Fruit fly (Drosophila melanogaster) whole organism, embryonic: ENCODE results near the gene Usp8.

Experiments used
- Ada2b ChIP-seq: fragments of 200-800 bp; sonication (Bioruptor generic); IDR thresholded peaks from 2 replicates; pipeline ENCODE4 v1.3.6; 2022; ENCODE audit warnings: missing biosample characterization, missing genetic modification characterization
- Antp ChIP-seq: fragments of 200-800 bp; sonication (Bioruptor generic); optimal IDR thresholded peaks from 3 replicates; lab custom pipeline; 2016; ENCODE audit warnings: missing biosample characterization, missing genetic modification characterization
- Atf6 ChIP-seq: fragments of 200-800 bp; sonication (Bioruptor generic); IDR thresholded peaks from 2 replicates; pipeline ENCODE4 v1.3.6; 2022; ENCODE audit warnings: missing biosample characterization, missing genetic modification characterization
- CG12299 ChIP-seq: fragments of 200-800 bp; sonication (Bioruptor generic); optimal IDR thresholded peaks from 2 replicates; lab custom pipeline; 2018; ENCODE audit warnings: missing biosample characterization, mild to moderate bottlenecking, missing genetic modification characterization
- CG13894 ChIP-seq: fragments of 200-800 bp; sonication (Bioruptor generic); optimal IDR thresholded peaks from 3 replicates; lab custom pipeline; 2018; ENCODE audit warnings: missing biosample characterization, mild to moderate bottlenecking, missing genetic modification characterization, moderate library complexity
- CG17328 ChIP-seq: fragments of 200-800 bp; sonication (Bioruptor generic); IDR thresholded peaks from 2 replicates; pipeline ENCODE4 v1.3.6; 2022; ENCODE audit warnings: missing biosample characterization, missing genetic modification characterization
- CG17568 ChIP-seq: fragments of 200-800 bp; sonication (Bioruptor generic); optimal IDR thresholded peaks from 2 replicates; lab custom pipeline; 2018; ENCODE audit warnings: missing biosample characterization, mild to moderate bottlenecking, missing genetic modification characterization, moderate library complexity
- CG17802 ChIP-seq: fragments of 200-800 bp; sonication (Bioruptor generic); optimal IDR thresholded peaks from 2 replicates; lab custom pipeline; 2018; ENCODE audit warnings: missing biosample characterization, mild to moderate bottlenecking, missing genetic modification characterization, moderate library complexity
- CG17912 ChIP-seq: fragments of 200-800 bp; sonication (Bioruptor generic); optimal IDR thresholded peaks from 2 replicates; lab custom pipeline; 2018; ENCODE audit warnings: missing biosample characterization, mild to moderate bottlenecking, missing genetic modification characterization
- CG1792 ChIP-seq: fragments of 200-800 bp; sonication (Bioruptor generic); optimal IDR thresholded peaks from 2 replicates; lab custom pipeline; 2016; ENCODE audit warnings: missing biosample characterization, missing genetic modification characterization
- CG3281 ChIP-seq: fragments of 200-800 bp; sonication (Bioruptor generic); optimal IDR thresholded peaks from 3 replicates; lab custom pipeline; 2017; ENCODE audit warnings: missing biosample characterization, mild to moderate bottlenecking, missing genetic modification characterization
- CG7839 ChIP-seq: fragments of 200-800 bp; sonication (Bioruptor generic); optimal IDR thresholded peaks from 3 replicates; lab custom pipeline; 2018; ENCODE audit warnings: missing biosample characterization, mild to moderate bottlenecking, missing genetic modification characterization, moderate library complexity
- CG7987 ChIP-seq: fragments of 200-800 bp; sonication (Bioruptor generic); optimal IDR thresholded peaks from 2 replicates; lab custom pipeline; 2018; ENCODE audit warnings: missing biosample characterization, mild to moderate bottlenecking, missing genetic modification characterization, moderate library complexity
- CG8359 ChIP-seq: fragments of 200-800 bp; sonication (Bioruptor generic); optimal IDR thresholded peaks from 2 replicates; lab custom pipeline; 2017; ENCODE audit warnings: missing biosample characterization, mild to moderate bottlenecking, missing genetic modification characterization, borderline replicate concordance
- CG9817 ChIP-seq: fragments of 200-800 bp; sonication (Bioruptor generic); optimal IDR thresholded peaks from 2 replicates; lab custom pipeline; 2018; ENCODE audit warnings: missing biosample characterization, mild to moderate bottlenecking, missing genetic modification characterization, moderate library complexity
- Chrac-16 ChIP-seq: fragments of 200-800 bp; sonication (Bioruptor generic); optimal IDR thresholded peaks from 3 replicates; lab custom pipeline; 2016; ENCODE audit warnings: missing biosample characterization, missing genetic modification characterization
- D19B ChIP-seq: fragments of 200-800 bp; sonication (Bioruptor generic); optimal IDR thresholded peaks from 2 replicates; lab custom pipeline; 2017; ENCODE audit warnings: missing biosample characterization, mild to moderate bottlenecking, missing genetic modification characterization
- Dfd ChIP-seq, 2 experiments: fragments of >200 bp; optimal IDR thresholded peaks; 2 replicates each; lab custom pipeline; 2017; ENCODE audit warnings: missing biosample characterization in 2 of 2, missing genetic modification characterization in 2 of 2
- Dip2 ChIP-seq: fragments of 200-800 bp; sonication (Bioruptor generic); IDR thresholded peaks from 2 replicates; pipeline ENCODE4 v1.3.6; 2022; ENCODE audit warnings: missing biosample characterization, missing genetic modification characterization
- E2f1 ChIP-seq: fragments of 200-800 bp; sonication (Bioruptor generic); IDR thresholded peaks from 2 replicates; pipeline ENCODE4 v1.3.6; 2022; ENCODE audit warnings: missing biosample characterization, missing genetic modification characterization
- Gug ChIP-seq: fragments of 200-800 bp; sonication (Bioruptor generic); IDR thresholded peaks from 4 replicates; pipeline ENCODE4 v1.3.6; 2022; ENCODE audit warnings: missing biosample characterization, missing genetic modification characterization
- Hr78 ChIP-seq, 2 experiments: fragments of 200-800 bp in 1 of 2; fragments of >200 bp in 1 of 2; sonication (Bioruptor generic) in 1 of 2; optimal IDR thresholded peaks; 2 replicates each; lab custom pipeline; 2017 to 2019; ENCODE audit warnings: missing biosample characterization in 2 of 2, missing genetic modification characterization in 2 of 2, mild to moderate bottlenecking in 1 of 2, moderate library complexity in 1 of 2
- Hsf ChIP-seq: fragments of 200-800 bp; sonication (Bioruptor generic); optimal IDR thresholded peaks from 3 replicates; lab custom pipeline; 2016; ENCODE audit warnings: missing biosample characterization, missing genetic modification characterization
- Spps ChIP-seq: fragments of 200-800 bp; sonication (Bioruptor generic); optimal IDR thresholded peaks from 2 replicates; lab custom pipeline; 2018; ENCODE audit warnings: missing biosample characterization, mild to moderate bottlenecking, missing genetic modification characterization
- ap ChIP-seq: fragments of 200-800 bp; sonication (Bioruptor generic); IDR thresholded peaks from 2 replicates; pipeline ENCODE4 v1.3.6; 2022; ENCODE audit warnings: missing biosample characterization, missing genetic modification characterization
- bab2 ChIP-seq: fragments of 200-800 bp; sonication (Bioruptor generic); optimal IDR thresholded peaks from 2 replicates; lab custom pipeline; 2016; ENCODE audit warnings: missing biosample characterization, missing genetic modification characterization
- bsh ChIP-seq, 2 experiments: fragments of 200-800 bp; sonication (Bioruptor generic); optimal IDR thresholded peaks; 2 replicates each; lab custom pipeline; 2017 to 2018; ENCODE audit warnings: mild to moderate bottlenecking in 2 of 2, missing biosample characterization in 2 of 2, missing genetic modification characterization in 2 of 2, moderate library complexity in 1 of 2
- dan ChIP-seq: fragments of 200-800 bp; sonication (Bioruptor generic); IDR thresholded peaks from 2 replicates; pipeline ENCODE4 v1.3.6; 2022; ENCODE audit warnings: missing biosample characterization, missing genetic modification characterization
- dysf ChIP-seq: fragments of 200-800 bp; sonication (Bioruptor generic); IDR thresholded peaks from 3 replicates; pipeline ENCODE4 v1.3.6; 2022; ENCODE audit warnings: missing biosample characterization, missing genetic modification characterization
- ewg ChIP-seq: fragments of 200-800 bp; sonication (Bioruptor generic); optimal IDR thresholded peaks from 3 replicates; lab custom pipeline; 2017; ENCODE audit warnings: mild to moderate bottlenecking, missing biosample characterization, missing genetic modification reagents, missing genetic modification characterization
- eyg ChIP-seq: fragments of 200-800 bp; sonication (Bioruptor generic); optimal IDR thresholded peaks from 3 replicates; lab custom pipeline; 2016; ENCODE audit warnings: missing biosample characterization, missing genetic modification characterization
- grau ChIP-seq: fragments of 200-800 bp; optimal IDR thresholded peaks from 3 replicates; lab custom pipeline; 2019; ENCODE audit warnings: missing biosample characterization, mild to moderate bottlenecking, missing genetic modification characterization, moderate library complexity
- grn ChIP-seq: fragments of 200-800 bp; sonication (Bioruptor generic); optimal IDR thresholded peaks from 3 replicates; lab custom pipeline; 2017; ENCODE audit warnings: missing biosample characterization, missing genetic modification characterization
- hkb ChIP-seq, 2 experiments: fragments of 200-800 bp in 1 of 2; fragments of >200 bp in 1 of 2; sonication (Bioruptor generic) in 1 of 2; IDR thresholded peaks in 1 of 2; optimal IDR thresholded peaks in 1 of 2; 2 replicates each; pipeline versions ENCODE4 v1.3.6 to Lab custom; 2017 to 2022; ENCODE audit warnings: missing biosample characterization in 1 of 2, missing genetic modification characterization in 1 of 2
- inv ChIP-seq: fragments of 200-800 bp; sonication (Bioruptor generic); IDR thresholded peaks from 2 replicates; pipeline ENCODE4 v1.3.6; 2022; ENCODE audit warnings: missing biosample characterization, missing genetic modification characterization; ENCODE audit not compliant: partially characterized antibody
- klu ChIP-seq: fragments of 200-800 bp; sonication (Bioruptor generic); IDR thresholded peaks from 2 replicates; pipeline ENCODE4 v1.3.6; 2022; ENCODE audit warnings: missing biosample characterization, missing genetic modification characterization
- lbe ChIP-seq: fragments of 200-800 bp; sonication (Bioruptor generic); optimal IDR thresholded peaks from 2 replicates; lab custom pipeline; 2016; ENCODE audit warnings: missing biosample characterization, mild to moderate bottlenecking, missing genetic modification characterization
- pum ChIP-seq: fragments of 200-800 bp; sonication (Bioruptor generic); optimal IDR thresholded peaks from 2 replicates; lab custom pipeline; 2016; ENCODE audit warnings: missing biosample characterization, missing genetic modification characterization
- ro ChIP-seq: fragments of 200-800 bp; sonication (Bioruptor generic); IDR thresholded peaks from 2 replicates; pipeline ENCODE4 v1.3.6; 2022; ENCODE audit warnings: missing biosample characterization, missing genetic modification characterization
- slbo ChIP-seq: fragments of 200-800 bp; sonication (Bioruptor generic); IDR thresholded peaks from 2 replicates; pipeline ENCODE4 v1.3.6; 2022; ENCODE audit warnings: missing biosample characterization, missing genetic modification characterization
- sob ChIP-seq: fragments of 200-800 bp; sonication (Bioruptor generic); IDR thresholded peaks from 2 replicates; pipeline ENCODE4 v1.3.6; 2022; ENCODE audit warnings: missing biosample characterization, missing genetic modification characterization
- stwl ChIP-seq: fragments of 200-800 bp; sonication (Bioruptor generic); optimal IDR thresholded peaks from 3 replicates; lab custom pipeline; 2018; ENCODE audit warnings: missing biosample characterization, mild to moderate bottlenecking, missing genetic modification characterization, moderate library complexity
- tio ChIP-seq: fragments of 200-800 bp; sonication (Bioruptor generic); optimal IDR thresholded peaks from 2 replicates; lab custom pipeline; 2017; ENCODE audit warnings: missing biosample characterization, missing genetic modification characterization, inconsistent platforms
- tna ChIP-seq: fragments of 200-800 bp; sonication (Bioruptor generic); IDR thresholded peaks from 2 replicates; pipeline ENCODE4 v1.3.6; 2022; ENCODE audit warnings: missing biosample characterization, missing genetic modification characterization; ENCODE audit not compliant: partially characterized antibody
- ttk ChIP-seq: fragments of 200-800 bp; sonication (Bioruptor generic); IDR thresholded peaks from 2 replicates; pipeline ENCODE4 v2.1.2; 2022; ENCODE audit warnings: missing biosample characterization, missing genetic modification characterization
- unpg ChIP-seq: fragments of 200-800 bp; sonication (Bioruptor generic); optimal IDR thresholded peaks from 3 replicates; lab custom pipeline; 2018; ENCODE audit warnings: missing biosample characterization, mild to moderate bottlenecking, missing genetic modification characterization, moderate library complexity
- vfl ChIP-seq: fragments of 200-800 bp; sonication (Bioruptor generic); optimal IDR thresholded peaks from 2 replicates; lab custom pipeline; 2016; ENCODE audit warnings: missing biosample characterization, missing genetic modification characterization
- z ChIP-seq: fragments of 200-800 bp; sonication (Bioruptor generic); IDR thresholded peaks from 3 replicates; pipeline ENCODE4 v1.3.6; 2022; ENCODE audit warnings: missing biosample characterization, missing genetic modification characterization
- zf30C ChIP-seq: fragments of 200-800 bp; sonication (Bioruptor generic); optimal IDR thresholded peaks from 3 replicates; lab custom pipeline; 2018; ENCODE audit warnings: missing biosample characterization, mild to moderate bottlenecking, missing genetic modification characterization

Usp8 gene

dm6 chr3R:21186606-21187393 is 52.7 kb downstream of the Usp8 start (continued):
- TF ChIP-seq inv (GFP tag; lab: Robert Waterston, UW) (no peak), bab2 (GFP tag; lab: Kevin White, UChicago) (peak; percentile 21), ttk (GFP tag; lab: Robert Waterston, UW) (no peak), CG17802 (tag; lab: Kevin White, UChicago) (no peak), z (no peak), grau (tag; lab: Kevin White, UChicago) (peak; percentile 17), zf30C (GFP tag; lab: Kevin White, UChicago) (no peak), CG9817 (tag; lab: Kevin White, UChicago) (no peak), pum (GFP tag; lab: Kevin White, UChicago) (no peak), ap (GFP tag; lab: Robert Waterston, UW) (no peak), slbo (GFP tag; lab: Robert Waterston, UW) (no peak; the same call in none of the 2 replicates), Dip2 (no peak), ewg (GFP tag; lab: Kevin White, UChicago) (no peak), Gug (no peak), bsh (GFP tag; optimal IDR thresholded peaks at IDR 0.05; lab: Kevin White, UChicago) (no peak), Ada2b (GFP tag; lab: Robert Waterston, UW) (no peak), CG12299 (no peak), CG17328 (0 out of 2 replicates have a peak, but pooled peaks have one; percentile 3), dan (GFP tag; lab: Robert Waterston, UW) (no peak), lbe (GFP tag; lab: Kevin White, UChicago) (no peak), eyg (GFP tag; lab: Kevin White, UChicago) (no peak), CG7839 (tag; lab: Kevin White, UChicago) (peak; percentile 50), Antp (GFP tag; lab: Kevin White, UChicago) (no peak), Atf6 (GFP tag; lab: Robert Waterston, UW) (no peak), E2f1 (GFP tag; lab: Robert Waterston, UW) (no peak), hkb (optimal IDR thresholded peaks at IDR 0.05; lab: Kevin White, UChicago) (no peak), hkb (GFP tag; IDR thresholded peaks at IDR 0.05; lab: Robert Waterston, UW) (no peak), Spps (tag; lab: Kevin White, UChicago) (no peak), stwl (tag; lab: Kevin White, UChicago) (no peak), vfl (no peak), Hr78 (GFP tag; optimal IDR thresholded peaks at IDR 0.05; lab: Kevin White, UChicago) (no peak), klu (GFP tag; lab: Robert Waterston, UW) (no peak), CG17568 (no peak), CG3281 (GFP tag; lab: Kevin White, UChicago) (peak; percentile 19), Dfd (GFP tag; optimal IDR thresholded peaks at IDR 0.05; lab: Kevin White, UChicago) (no peak), CG7987 (GFP tag; lab: Kevin White, UChicago) (no peak), tio (peak; percentile 48), sob (GFP tag; lab: Robert Waterston, UW) (no peak), dysf (peak; percentile 54; the same call in 1 of the 3 replicates), CG8359 (GFP tag; lab: Kevin White, UChicago) (no peak), Hsf (GFP tag; lab: Kevin White, UChicago) (peak; percentile 18), CG17912 (no peak), grn (GFP tag; lab: Kevin White, UChicago) (no peak), ro (no peak), Chrac-16 (GFP tag; lab: Kevin White, UChicago) (no peak), D19B (GFP tag; lab: Kevin White, UChicago) (peak; percentile 21), tna (GFP tag; lab: Robert Waterston, UW) (no peak), unpg (GFP tag; lab: Kevin White, UChicago) (no peak), CG13894 (tag; lab: Kevin White, UChicago) (no peak), CG1792 (no peak)
